Fruit fly (Drosophila melanogaster) whole organism, pupa: Measurements from ENCODE around the gene CG12106.

Experiments used
- CG10348 ChIP-seq: fragments of 200-800 bp; sonication (Bioruptor generic); IDR thresholded peaks from 2 replicates; pipeline ENCODE4 v1.3.6; 2022; ENCODE audit warnings: missing biosample characterization, missing genetic modification characterization
- CG17806 ChIP-seq: fragments of 200-800 bp; sonication (Bioruptor generic); optimal IDR thresholded peaks from 2 replicates; lab custom pipeline; 2018; ENCODE audit warnings: missing biosample characterization, mild to moderate bottlenecking, missing genetic modification characterization, moderate library complexity
- CG34367 ChIP-seq: fragments of 200-800 bp; sonication (Bioruptor generic); optimal IDR thresholded peaks from 2 replicates; lab custom pipeline; 2018; ENCODE audit warnings: missing biosample characterization, mild to moderate bottlenecking, missing genetic modification characterization
- CG8159 ChIP-seq: fragments of 200-800 bp; sonication (Bioruptor generic); optimal IDR thresholded peaks from 3 replicates; lab custom pipeline; 2018; ENCODE audit warnings: missing biosample characterization, mild to moderate bottlenecking, missing genetic modification characterization, moderate library complexity
- Pif1B ChIP-seq: fragments of 200-800 bp; sonication (Bioruptor generic); optimal IDR thresholded peaks from 3 replicates; lab custom pipeline; 2016; ENCODE audit warnings: missing biosample characterization, missing genetic modification characterization

DNA sequence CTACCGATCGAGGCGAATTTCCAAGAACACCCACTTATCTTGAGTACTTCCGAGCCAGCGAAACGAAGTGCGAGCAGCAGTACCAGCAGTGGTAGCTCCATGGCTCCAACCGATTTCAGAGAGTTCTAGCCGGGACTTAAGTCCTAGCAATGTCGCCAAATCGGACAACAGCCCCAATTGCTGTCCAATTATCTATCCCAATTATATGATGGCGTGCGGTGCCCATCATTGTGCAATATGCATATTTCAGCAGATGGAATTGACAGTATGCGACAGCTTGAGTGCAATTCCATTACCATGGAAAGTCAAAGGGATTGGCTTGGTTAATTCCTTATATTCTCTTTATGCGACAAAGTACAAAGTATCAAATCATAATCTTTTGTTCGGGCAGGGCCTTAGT is 42.8 kb downstream of the CG12106 start, which contains the start of gene Ir8a:
- TF ChIP-seq CG17806 (tag; lab: Kevin White, UChicago) (no peak), CG10348 (GFP tag; lab: Robert Waterston, UW) (no peak), CG34367 (tag; lab: Kevin White, UChicago) (no peak), Pif1B (GFP tag; lab: Kevin White, UChicago) (no peak), CG8159 (tag; lab: Kevin White, UChicago) (no peak)
